Worm (Caenorhabditis elegans): ENCODE results near the gene acdh-11.
A peak's percentile ranks its signal among the peaks of the same experiment; 100 is the strongest.

The acdh-11 gene

DNA sequence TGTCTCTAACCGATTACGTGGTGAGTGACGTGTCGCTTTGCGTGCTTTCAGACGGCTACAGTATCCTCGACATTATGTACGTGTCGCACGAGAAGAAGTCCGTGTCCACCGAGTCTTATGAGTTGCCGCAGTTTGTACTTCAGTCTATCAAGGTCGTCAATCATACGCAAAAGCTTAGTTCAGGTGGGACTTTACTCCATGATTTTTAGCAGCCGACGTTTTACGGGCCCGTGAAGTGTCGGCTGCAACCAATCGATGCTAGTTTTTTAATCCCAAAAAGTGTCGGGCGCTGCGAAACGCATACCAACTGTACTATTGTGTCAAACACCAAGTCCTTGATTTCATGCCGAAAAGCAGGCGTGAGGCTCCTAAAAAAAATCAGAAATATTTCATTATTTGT lies 41.2 kb upstream of the acdh-11 start:
- no peak for TF ChIP-seq ham-2 (GFP tag; optimal IDR thresholded peaks at IDR 0.05)
- TF ChIP-seq sem-2 (GFP tag; optimal IDR thresholded peaks at IDR 0.05): no peak
- TF ChIP-seq bed-3 (GFP tag; optimal IDR thresholded peaks at IDR 0.05): no peak
- no peak for TF ChIP-seq unc-62 (GFP tag; optimal IDR thresholded peaks at IDR 0.05)
- no peak for TF ChIP-seq elt-3 (tag; optimal IDR thresholded peaks at IDR 0.05)
- no peak for TF ChIP-seq nhr-28 (tag; optimal IDR thresholded peaks at IDR 0.05)
- no peak for TF ChIP-seq lin-32 (GFP tag; optimal IDR thresholded peaks at IDR 0.05)
- TF ChIP-seq unc-120 (tag; optimal IDR thresholded peaks at IDR 0.05; ENCODE audit: poor library complexity, severe bottlenecking): no peak
- no peak for TF ChIP-seq nhr-12 (tag; optimal IDR thresholded peaks at IDR 0.05)
- TF ChIP-seq lsy-2 (tag; optimal IDR thresholded peaks at IDR 0.05): no peak
- TF ChIP-seq nhr-237 (tag; optimal IDR thresholded peaks at IDR 0.05): no peak
- no peak for TF ChIP-seq snpc-4 (tag; optimal IDR thresholded peaks at IDR 0.05)
- no peak for TF ChIP-seq cnd-1 (tag; optimal IDR thresholded peaks at IDR 0.05)

DNA sequence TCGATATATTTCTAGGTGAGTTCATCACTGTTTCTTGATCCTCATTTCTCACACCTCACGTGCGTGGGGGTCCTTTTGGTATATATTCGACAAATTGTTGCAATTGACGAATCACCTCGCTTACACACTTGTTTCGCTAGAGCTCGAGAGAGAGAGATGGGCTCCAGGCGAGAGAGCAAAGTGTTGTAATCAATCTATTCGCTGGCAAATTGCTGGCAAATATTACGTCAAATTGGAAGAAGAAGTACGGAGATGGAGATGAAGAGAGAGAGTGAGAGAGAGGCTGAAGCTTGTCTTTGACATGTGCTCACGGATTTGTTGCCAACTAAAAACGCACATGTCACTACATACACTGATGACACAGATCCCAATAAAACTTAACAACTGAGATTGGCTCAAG lies 40.1 kb upstream of the acdh-11 start:
- TF ChIP-seq hlh-1 (tag; optimal IDR thresholded peaks at IDR 0.05): peak; percentile 81
- peak; percentile 85 for TF ChIP-seq unc-120 (tag; optimal IDR thresholded peaks at IDR 0.05; ENCODE audit: poor library complexity, severe bottlenecking)
- no peak for TF ChIP-seq nhr-76 (tag; optimal IDR thresholded peaks at IDR 0.05)
- TF ChIP-seq unc-62 (GFP tag; optimal IDR thresholded peaks at IDR 0.05): peak; percentile 96
- TF ChIP-seq mab-5 (tag; optimal IDR thresholded peaks at IDR 0.05): peak; percentile 9

- TF ChIP-seq zip-8 (tag; optimal IDR thresholded peaks at IDR 0.05) (no peak), flh-1 (GFP tag; optimal IDR thresholded peaks at IDR 0.05) (no peak), mep-1 (tag; optimal IDR thresholded peaks at IDR 0.05) (no peak), unc-39 (tag; optimal IDR thresholded peaks at IDR 0.05) (no peak), nhr-76 (tag; optimal IDR thresholded peaks at IDR 0.05) (no peak), bed-3 (GFP tag; optimal IDR thresholded peaks at IDR 0.05) (no peak), unc-120 (tag; optimal IDR thresholded peaks at IDR 0.05; ENCODE audit: poor library complexity, severe bottlenecking) (no peak), nhr-28 (tag; optimal IDR thresholded peaks at IDR 0.05) (no peak)
These were observed 38.6 kb upstream of the acdh-11 start for ce11 chrIII:10527446-10527845.

ce11 chrIII:10533310-10533709 lies 32.7 kb upstream of the acdh-11 start:
- TF ChIP-seq ceh-39 (tag; optimal IDR thresholded peaks at IDR 0.05): no peak
- no peak for TF ChIP-seq elt-1 (tag; optimal IDR thresholded peaks at IDR 0.05; ENCODE audit: borderline replicate concordance, insufficient read depth)
- no peak for TF ChIP-seq cnd-1 (tag; optimal IDR thresholded peaks at IDR 0.05)
- TF ChIP-seq ceh-83 (GFP tag; optimal IDR thresholded peaks at IDR 0.05): no peak
- no peak for TF ChIP-seq nhr-28 (tag; optimal IDR thresholded peaks at IDR 0.05)
- peak; percentile 30 for TF ChIP-seq unc-62 (GFP tag; optimal IDR thresholded peaks at IDR 0.05)
- no peak for TF ChIP-seq sptf-1 (tag; optimal IDR thresholded peaks at IDR 0.05)
- TF ChIP-seq nhr-237 (tag; optimal IDR thresholded peaks at IDR 0.05): no peak
- no peak for TF ChIP-seq drap-1 (GFP tag; optimal IDR thresholded peaks at IDR 0.05)
- no peak for TF ChIP-seq blmp-1 (tag; optimal IDR thresholded peaks at IDR 0.05)
- peak; percentile 79 for TF ChIP-seq elt-3 (tag; optimal IDR thresholded peaks at IDR 0.05)
- no peak for TF ChIP-seq nhr-12 (tag; optimal IDR thresholded peaks at IDR 0.05)
- TF ChIP-seq ztf-11 (tag; optimal IDR thresholded peaks at IDR 0.05): no peak
- no peak for TF ChIP-seq snpc-4 (tag; optimal IDR thresholded peaks at IDR 0.05)

DNA sequence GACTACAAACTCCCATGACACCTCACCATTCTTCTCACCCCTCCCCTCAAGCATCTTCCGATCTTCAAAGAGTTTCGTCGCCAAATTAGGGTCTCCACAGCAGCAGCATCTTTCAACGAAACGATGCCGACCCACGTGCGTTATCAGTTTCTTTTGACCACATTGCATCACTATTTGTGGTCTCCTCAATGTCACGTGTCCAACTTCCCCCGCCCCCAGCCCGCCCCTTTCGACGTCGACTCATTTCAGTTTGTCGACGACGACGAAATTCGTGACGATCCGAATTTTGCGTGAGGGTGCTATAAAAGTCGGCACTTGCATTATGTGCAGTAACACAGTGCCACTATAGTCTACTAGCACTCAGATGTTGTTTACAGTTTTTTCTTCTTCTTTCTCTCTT lies 31.9 kb upstream of the acdh-11 start:
- TF ChIP-seq elt-1 (tag; optimal IDR thresholded peaks at IDR 0.05; ENCODE audit: borderline replicate concordance, insufficient read depth): no peak
- TF ChIP-seq ceh-39 (tag; optimal IDR thresholded peaks at IDR 0.05): no peak
- TF ChIP-seq mls-2 (tag; optimal IDR thresholded peaks at IDR 0.05): no peak
- TF ChIP-seq nhr-2 (tag; optimal IDR thresholded peaks at IDR 0.05): no peak
- no peak for TF ChIP-seq unc-39 (tag; optimal IDR thresholded peaks at IDR 0.05)

- TF ChIP-seq elt-3 (tag; optimal IDR thresholded peaks at IDR 0.05) (no peak), nhr-76 (tag; optimal IDR thresholded peaks at IDR 0.05) (no peak), nhr-2 (tag; optimal IDR thresholded peaks at IDR 0.05) (no peak), blmp-1 (tag; optimal IDR thresholded peaks at IDR 0.05) (no peak), elt-1 (tag; optimal IDR thresholded peaks at IDR 0.05; ENCODE audit: borderline replicate concordance, insufficient read depth) (no peak), mls-2 (tag; optimal IDR thresholded peaks at IDR 0.05) (no peak), bed-3 (GFP tag; optimal IDR thresholded peaks at IDR 0.05) (no peak)
These were observed 30.8 kb upstream of the acdh-11 start, which contains the start of gene hpd-1 for ce11 chrIII:10535226-10535625. TSS of gene hpd-1 (plus strand) at chrIII:10535526.
